Fruit fly (Drosophila melanogaster) whole organism, adult: ENCODE measurements around the gene CkIIalpha-i3.

Experiments used
- CG12768 ChIP-seq: fragments of 200-800 bp; sonication (Bioruptor generic); optimal IDR thresholded peaks from 2 replicates; lab custom pipeline; 2017; ENCODE audit warnings: missing biosample characterization, missing genetic modification characterization, mild to moderate bottlenecking, moderate library complexity, missing genetic modification reagents
- CG14711 ChIP-seq: fragments of 200-800 bp; sonication (Bioruptor generic); optimal IDR thresholded peaks from 2 replicates; lab custom pipeline; 2018; ENCODE audit warnings: missing biosample characterization, mild to moderate bottlenecking, missing genetic modification characterization, moderate library complexity
- CG1620 ChIP-seq: fragments of 200-800 bp; sonication (Bioruptor generic); optimal IDR thresholded peaks from 2 replicates; lab custom pipeline; 2016; ENCODE audit warnings: missing biosample characterization, missing genetic modification characterization
- CG33017 ChIP-seq: fragments of 200-800 bp; sonication (Bioruptor generic); optimal IDR thresholded peaks from 2 replicates; lab custom pipeline; 2018; ENCODE audit warnings: missing biosample characterization, mild to moderate bottlenecking, missing genetic modification characterization, moderate library complexity
- Crg-1 ChIP-seq: fragments of 200-800 bp; sonication (Bioruptor generic); optimal IDR thresholded peaks from 2 replicates; lab custom pipeline; 2016; ENCODE audit warnings: missing biosample characterization, missing genetic modification characterization
- Hr96 ChIP-seq: fragments of 200-800 bp; sonication (Bioruptor generic); optimal IDR thresholded peaks from 2 replicates; lab custom pipeline; 2016; ENCODE audit warnings: missing biosample characterization, missing genetic modification characterization
- Mnt ChIP-seq: fragments of 200-800 bp; sonication (Bioruptor generic); optimal IDR thresholded peaks from 2 replicates; lab custom pipeline; 2016; ENCODE audit warnings: missing biosample characterization, mild to moderate bottlenecking, missing genetic modification characterization
- kay ChIP-seq: fragments of 200-800 bp; sonication (Bioruptor generic); peaks from one replicate; lab custom pipeline; 2016; ENCODE audit warnings: missing biosample characterization, missing genetic modification characterization, borderline replicate concordance
- ovo ChIP-seq: fragments of 200-800 bp; sonication (Bioruptor generic); optimal IDR thresholded peaks from 2 replicates; lab custom pipeline; 2016; ENCODE audit warnings: missing biosample characterization, missing genetic modification characterization
- toe ChIP-seq: fragments of 200-800 bp; sonication (Bioruptor generic); optimal IDR thresholded peaks from 2 replicates; lab custom pipeline; 2016; ENCODE audit warnings: missing biosample characterization, missing genetic modification characterization

dm6 chr3L:754612-755011 lies 44.2 kb upstream of the CkIIalpha-i3 start:
- no peak for TF ChIP-seq CG33017
- TF ChIP-seq CG14711 (tag; lab: Kevin White, UChicago), result no peak
- TF ChIP-seq Hr96 (GFP tag; lab: Kevin White, UChicago), result no peak
- no peak for TF ChIP-seq ovo (GFP tag; lab: Kevin White, UChicago)
- no peak for TF ChIP-seq CG12768 (GFP tag; lab: Kevin White, UChicago)
- TF ChIP-seq CG1620 (GFP tag; lab: Kevin White, UChicago), result no peak
- no peak for TF ChIP-seq kay (GFP tag; lab: Kevin White, UChicago)
- no peak for TF ChIP-seq Mnt (GFP tag; lab: Kevin White, UChicago)
- no peak for TF ChIP-seq toe
- no peak for TF ChIP-seq Crg-1 (GFP tag; lab: Kevin White, UChicago)
